Fruit fly (Drosophila melanogaster) whole organism, pupa: ENCODE results near the gene HSPBAP1.

ENCODE experiments used
- Pif1B ChIP-seq: fragments of 200-800 bp; sonication (Bioruptor generic); optimal IDR thresholded peaks from 3 replicates; lab custom pipeline; 2016; ENCODE audit warnings: missing biosample characterization, missing genetic modification characterization
- fd96Ca ChIP-seq: fragments of 200-800 bp; sonication (Bioruptor generic); IDR thresholded peaks from 3 replicates; pipeline ENCODE4 v1.3.6; 2022; ENCODE audit warnings: missing biosample characterization, missing genetic modification characterization

DNA sequence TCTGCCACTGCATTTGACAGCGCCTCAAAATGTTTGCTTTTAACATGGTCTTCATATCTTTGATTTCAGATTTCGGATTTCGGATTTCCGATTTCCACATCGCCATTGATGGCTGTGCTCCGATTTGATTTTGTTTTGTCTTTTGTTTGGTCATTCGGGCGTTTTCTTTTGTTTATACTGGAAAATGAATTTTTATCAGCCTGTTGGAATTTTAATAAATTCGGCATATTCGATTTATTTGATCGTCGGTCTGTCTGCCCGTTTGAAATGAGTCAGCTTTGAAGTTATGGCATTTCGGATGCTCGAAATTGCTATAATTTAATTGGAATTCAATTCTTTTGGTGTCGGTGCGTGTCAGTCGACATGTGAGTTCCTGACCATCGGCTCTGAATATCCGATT lies 45.7 kb downstream of the HSPBAP1 start:
- TF ChIP-seq Pif1B (GFP tag; lab: Kevin White, UChicago) (no peak), fd96Ca (GFP tag; lab: Robert Waterston, UW) (no peak)
